Fruit fly (Drosophila melanogaster) whole organism, embryonic: ENCODE results near the gene CG13380.

ENCODE experiments used
- Asciz ChIP-seq: fragments of 200-800 bp; sonication (Bioruptor generic); optimal IDR thresholded peaks from 2 replicates; lab custom pipeline; 2017; ENCODE audit warnings: missing biosample characterization, mild to moderate bottlenecking, missing genetic modification characterization, missing genetic modification reagents
- CG12659 ChIP-seq: fragments of 200-800 bp; sonication (Bioruptor generic); optimal IDR thresholded peaks from 3 replicates; lab custom pipeline; 2017; ENCODE audit warnings: mild to moderate bottlenecking, missing biosample characterization, missing genetic modification reagents, missing genetic modification characterization
- CG13894 ChIP-seq: fragments of 200-800 bp; sonication (Bioruptor generic); optimal IDR thresholded peaks from 3 replicates; lab custom pipeline; 2018; ENCODE audit warnings: missing biosample characterization, mild to moderate bottlenecking, missing genetic modification characterization, moderate library complexity
- CG14014 ChIP-seq: fragments of 200-800 bp; sonication (Bioruptor generic); IDR thresholded peaks from 2 replicates; pipeline ENCODE4 v1.3.6; 2022; ENCODE audit warnings: missing biosample characterization, missing genetic modification characterization
- CG14441 ChIP-seq: fragments of 200-800 bp; sonication (Bioruptor generic); IDR thresholded peaks from 2 replicates; pipeline ENCODE4 v1.3.6; 2022; ENCODE audit warnings: missing biosample characterization, missing genetic modification characterization
- CG30020 ChIP-seq: fragments of 200-800 bp; optimal IDR thresholded peaks from 2 replicates; lab custom pipeline; 2019; ENCODE audit warnings: missing biosample characterization, mild to moderate bottlenecking, missing genetic modification characterization, moderate library complexity
- CG30431 ChIP-seq: fragments of 200-800 bp; sonication (Bioruptor generic); optimal IDR thresholded peaks from 2 replicates; lab custom pipeline; 2017; ENCODE audit warnings: missing biosample characterization, missing genetic modification characterization
- CG31388 ChIP-seq: fragments of 200-800 bp; sonication (Bioruptor generic); optimal IDR thresholded peaks from 2 replicates; lab custom pipeline; 2016; ENCODE audit warnings: missing biosample characterization, missing genetic modification characterization
- CG3407 ChIP-seq: fragments of 200-800 bp; sonication (Bioruptor generic); optimal IDR thresholded peaks from 2 replicates; lab custom pipeline; 2018; ENCODE audit warnings: missing biosample characterization, mild to moderate bottlenecking, missing genetic modification characterization
- CG4424 ChIP-seq: fragments of 200-800 bp; sonication (Bioruptor generic); optimal IDR thresholded peaks from 3 replicates; lab custom pipeline; 2016; ENCODE audit warnings: missing biosample characterization, missing genetic modification characterization
- CG5180 ChIP-seq: fragments of 200-800 bp; sonication (Bioruptor generic); optimal IDR thresholded peaks from 3 replicates; lab custom pipeline; 2017; ENCODE audit warnings: missing biosample characterization, missing genetic modification characterization, mild to moderate bottlenecking, moderate library complexity, missing genetic modification reagents
- CG5245 ChIP-seq: fragments of 200-800 bp; sonication (Bioruptor generic); optimal IDR thresholded peaks from 3 replicates; lab custom pipeline; 2016; ENCODE audit warnings: missing biosample characterization, missing genetic modification characterization
- CG6813 ChIP-seq: fragments of 200-800 bp; sonication (Bioruptor generic); optimal IDR thresholded peaks from 2 replicates; lab custom pipeline; 2017; ENCODE audit warnings: missing biosample characterization, missing genetic modification characterization, mild to moderate bottlenecking, moderate library complexity, missing genetic modification reagents
- CG7357 ChIP-seq: fragments of 200-800 bp; sonication (Bioruptor generic); IDR thresholded peaks from 3 replicates; pipeline ENCODE4 v1.3.6; 2022; ENCODE audit warnings: missing biosample characterization, missing genetic modification characterization
- CG7556 ChIP-seq: fragments of 200-800 bp; sonication (Bioruptor generic); optimal IDR thresholded peaks from 2 replicates; lab custom pipeline; 2017; ENCODE audit warnings: missing biosample characterization, mild to moderate bottlenecking, missing genetic modification characterization
- CG8765 ChIP-seq: fragments of 200-800 bp; sonication (Bioruptor generic); IDR thresholded peaks from 2 replicates; pipeline ENCODE4 v1.3.6; 2022; ENCODE audit warnings: missing biosample characterization, missing genetic modification characterization
- CG9876 ChIP-seq: fragments of 200-800 bp; sonication (Bioruptor generic); optimal IDR thresholded peaks from 2 replicates; lab custom pipeline; 2016; ENCODE audit warnings: missing biosample characterization, missing genetic modification characterization
- CHES-1-like ChIP-seq: fragments of 200-800 bp; sonication (Bioruptor generic); optimal IDR thresholded peaks from 2 replicates; lab custom pipeline; 2016; ENCODE audit warnings: missing biosample characterization, missing genetic modification characterization
- D ChIP-seq, 2 experiments: fragments of 200-800 bp in 1 of 2; fragments of >200 bp in 1 of 2; sonication (Bioruptor generic) in 1 of 2; optimal IDR thresholded peaks; 2 replicates in 1 of 2; 3 replicates in 1 of 2; lab custom pipeline; 2017; ENCODE audit warnings: mild to moderate bottlenecking in 1 of 2, missing biosample characterization in 1 of 2, missing genetic modification characterization in 1 of 2, missing genetic modification reagents in 1 of 2
- Dip2 ChIP-seq: fragments of 200-800 bp; sonication (Bioruptor generic); IDR thresholded peaks from 2 replicates; pipeline ENCODE4 v1.3.6; 2022; ENCODE audit warnings: missing biosample characterization, missing genetic modification characterization
- Doc2 ChIP-seq: fragments of 200-800 bp; sonication (Bioruptor generic); IDR thresholded peaks from 2 replicates; pipeline ENCODE4 v1.3.6; 2022; ENCODE audit warnings: missing biosample characterization, missing genetic modification characterization
- Fer2 ChIP-seq: fragments of 200-800 bp; sonication (Bioruptor generic); optimal IDR thresholded peaks from 2 replicates; lab custom pipeline; 2018; ENCODE audit warnings: missing biosample characterization, mild to moderate bottlenecking, missing genetic modification characterization, moderate library complexity
- Sox102F ChIP-seq: fragments of 200-800 bp; sonication (Bioruptor generic); optimal IDR thresholded peaks from 2 replicates; lab custom pipeline; 2018; ENCODE audit warnings: missing biosample characterization, mild to moderate bottlenecking, missing genetic modification characterization, moderate library complexity
- Sry-β ChIP-seq: fragments of 200-800 bp; sonication (Bioruptor generic); optimal IDR thresholded peaks from 2 replicates; lab custom pipeline; 2018; ENCODE audit warnings: missing biosample characterization, mild to moderate bottlenecking, missing genetic modification characterization, moderate library complexity
- TFAM ChIP-seq: fragments of 200-800 bp; sonication (Bioruptor generic); optimal IDR thresholded peaks from 2 replicates; lab custom pipeline; 2017; ENCODE audit warnings: missing biosample characterization, missing genetic modification characterization, inconsistent platforms
- Vsx1 ChIP-seq: fragments of 200-800 bp; sonication (Bioruptor generic); optimal IDR thresholded peaks from 2 replicates; lab custom pipeline; 2017; ENCODE audit warnings: missing biosample characterization, mild to moderate bottlenecking, missing genetic modification characterization, missing genetic modification reagents
- YL-1 ChIP-seq: fragments of 200-800 bp; sonication (Bioruptor generic); optimal IDR thresholded peaks from 3 replicates; lab custom pipeline; 2017; ENCODE audit warnings: missing biosample characterization, mild to moderate bottlenecking, missing genetic modification characterization
- bowl ChIP-seq: fragments of 200-800 bp; sonication (Bioruptor generic); IDR thresholded peaks from 2 replicates; pipeline ENCODE4 v1.3.6; 2022; ENCODE audit warnings: missing biosample characterization, missing genetic modification characterization
- crc ChIP-seq: fragments of 200-800 bp; sonication (Bioruptor generic); optimal IDR thresholded peaks from 2 replicates; lab custom pipeline; 2016; ENCODE audit warnings: missing biosample characterization, missing genetic modification characterization
- ems ChIP-seq: fragments of 200-800 bp; sonication (Bioruptor generic); optimal IDR thresholded peaks from 3 replicates; lab custom pipeline; 2016; ENCODE audit warnings: missing biosample characterization, missing genetic modification characterization
- eve ChIP-seq, 2 experiments: fragments of >200 bp; optimal IDR thresholded peaks; 2 replicates each; lab custom pipeline; 2017; ENCODE audit warnings: missing biosample characterization in 2 of 2, missing genetic modification characterization in 2 of 2
- fd102C ChIP-seq: fragments of 200-800 bp; sonication (Bioruptor generic); optimal IDR thresholded peaks from 2 replicates; lab custom pipeline; 2018; ENCODE audit warnings: missing biosample characterization, mild to moderate bottlenecking, missing genetic modification characterization, moderate library complexity
- fd96Cb ChIP-seq: fragments of 200-800 bp; sonication (Bioruptor generic); optimal IDR thresholded peaks from 2 replicates; lab custom pipeline; 2018; ENCODE audit warnings: missing biosample characterization, mild to moderate bottlenecking, missing genetic modification characterization, moderate library complexity
- lbe ChIP-seq: fragments of 200-800 bp; sonication (Bioruptor generic); optimal IDR thresholded peaks from 2 replicates; lab custom pipeline; 2016; ENCODE audit warnings: missing biosample characterization, mild to moderate bottlenecking, missing genetic modification characterization
- oc ChIP-seq: fragments of 200-800 bp; sonication (Bioruptor generic); optimal IDR thresholded peaks from 2 replicates; lab custom pipeline; 2018; ENCODE audit warnings: missing biosample characterization, mild to moderate bottlenecking, missing genetic modification characterization, moderate library complexity
- otp ChIP-seq: fragments of 200-800 bp; sonication (Bioruptor generic); IDR thresholded peaks from 3 replicates; pipeline ENCODE4, ENCODE4 v1.3.6; 2022; ENCODE audit warnings: missing biosample characterization, missing genetic modification characterization
- pan ChIP-seq, 4 experiments: fragments of >200 bp in 3 of 4; fragments of 200-800 bp in 1 of 4; sonication (Bioruptor generic) in 1 of 4; optimal IDR thresholded peaks in 3 of 4; IDR thresholded peaks in 1 of 4; 2 replicates each; pipeline versions ENCODE4 v1.3.6 to Lab custom; 2017 to 2022; ENCODE audit warnings: missing biosample characterization in 2 of 4, missing genetic modification characterization in 2 of 4, mixed read lengths in 1 of 4
- peb ChIP-seq: fragments of 200-800 bp; sonication (Bioruptor generic); IDR thresholded peaks from 2 replicates; pipeline ENCODE4 v1.3.6; 2022; ENCODE audit warnings: missing biosample characterization, missing genetic modification characterization
- pfk ChIP-seq: fragments of 200-800 bp; sonication (Bioruptor generic); optimal IDR thresholded peaks from 2 replicates; lab custom pipeline; 2018; ENCODE audit warnings: missing biosample characterization, mild to moderate bottlenecking, missing genetic modification characterization, moderate library complexity
- rib ChIP-seq: fragments of 200-800 bp; sonication (Bioruptor generic); IDR thresholded peaks from 2 replicates; pipeline ENCODE4 v1.3.6; 2022; ENCODE audit warnings: missing biosample characterization, missing genetic modification characterization
- shn ChIP-seq: fragments of 200-800 bp; sonication (Bioruptor generic); optimal IDR thresholded peaks from 3 replicates; lab custom pipeline; 2016; ENCODE audit warnings: missing biosample characterization, missing genetic modification characterization
- so ChIP-seq: fragments of 200-800 bp; sonication (Bioruptor generic); IDR thresholded peaks from 3 replicates; pipeline ENCODE4 v1.3.6; 2022; ENCODE audit warnings: missing biosample characterization, missing genetic modification characterization
- sob ChIP-seq: fragments of 200-800 bp; sonication (Bioruptor generic); IDR thresholded peaks from 2 replicates; pipeline ENCODE4 v1.3.6; 2022; ENCODE audit warnings: missing biosample characterization, missing genetic modification characterization
- sqz ChIP-seq: fragments of 200-800 bp; sonication (Bioruptor generic); optimal IDR thresholded peaks from 3 replicates; lab custom pipeline; 2018; ENCODE audit warnings: missing biosample characterization, mild to moderate bottlenecking, missing genetic modification characterization
- stwl ChIP-seq: fragments of 200-800 bp; sonication (Bioruptor generic); optimal IDR thresholded peaks from 3 replicates; lab custom pipeline; 2018; ENCODE audit warnings: missing biosample characterization, mild to moderate bottlenecking, missing genetic modification characterization, moderate library complexity
- sug ChIP-seq: fragments of 200-800 bp; optimal IDR thresholded peaks from 2 replicates; lab custom pipeline; 2019; ENCODE audit warnings: missing biosample characterization, mild to moderate bottlenecking, missing genetic modification characterization, moderate library complexity
- toy ChIP-seq: fragments of 200-800 bp; sonication (Bioruptor generic); IDR thresholded peaks from 2 replicates; pipeline ENCODE4 v1.3.6; 2022; ENCODE audit warnings: missing biosample characterization, missing genetic modification characterization
- unc-4 ChIP-seq: fragments of 200-800 bp; sonication (Bioruptor generic); IDR thresholded peaks from 2 replicates; pipeline ENCODE4 v1.3.6; 2022; ENCODE audit warnings: missing biosample characterization, missing genetic modification characterization; ENCODE audit not compliant: partially characterized antibody
- yki ChIP-seq: fragments of >200 bp; optimal IDR thresholded peaks from 3 replicates; lab custom pipeline; 2018
- zf30C ChIP-seq: fragments of 200-800 bp; sonication (Bioruptor generic); optimal IDR thresholded peaks from 3 replicates; lab custom pipeline; 2018; ENCODE audit warnings: missing biosample characterization, mild to moderate bottlenecking, missing genetic modification characterization

Gene CG13380

dm6 chr3L:18625786-18626185, 8.0 kb upstream of the CG13380 start, which contains the start of gene MYPT-75D (continued):
- TF ChIP-seq so (GFP tag; lab: Robert Waterston, UW): no peak
- no peak for TF ChIP-seq Sry-β
- no peak for TF ChIP-seq TFAM (GFP tag; lab: Kevin White, UChicago)
- TF ChIP-seq otp (GFP tag; lab: Robert Waterston, UW): peak; percentile 52; the same call in 2 of the 3 replicates
- TF ChIP-seq bowl (GFP tag; lab: Robert Waterston, UW): no peak
- TF ChIP-seq CG14441 (GFP tag; lab: Robert Waterston, UW): no peak
- no peak for TF ChIP-seq CG9876
- no peak for TF ChIP-seq CG14014
- no peak for TF ChIP-seq CG5180 (GFP tag; lab: Kevin White, UChicago)
- peak; percentile 14 for TF ChIP-seq ems (GFP tag; lab: Kevin White, UChicago)
- no peak for TF ChIP-seq Dip2
- peak; percentile 4 for TF ChIP-seq oc
- no peak for TF ChIP-seq pfk (GFP tag; lab: Kevin White, UChicago)
- no peak for TF ChIP-seq CG30431 (GFP tag; lab: Kevin White, UChicago)
- no peak for TF ChIP-seq Vsx1 (GFP tag; lab: Kevin White, UChicago)
- TF ChIP-seq peb: no peak
- TF ChIP-seq fd102C (GFP tag; lab: Kevin White, UChicago): peak; percentile 25
- TF ChIP-seq sqz (GFP tag; lab: Kevin White, UChicago): no peak
- 0 out of 2 replicates have a peak, but pooled peaks have one; percentile 33 for TF ChIP-seq sob (GFP tag; lab: Robert Waterston, UW)
- no peak for TF ChIP-seq CG4424 (GFP tag; lab: Kevin White, UChicago)
- TF ChIP-seq crc: no peak
- peak; percentile 45; the same call in 1 of the 2 replicates for TF ChIP-seq rib
- TF ChIP-seq Doc2 (GFP tag; lab: Robert Waterston, UW): no peak
- no peak for TF ChIP-seq CG8765
- peak; percentile 14 for TF ChIP-seq lbe (GFP tag; lab: Kevin White, UChicago)
- TF ChIP-seq CG13894 (tag; lab: Kevin White, UChicago): peak; percentile 65
- TF ChIP-seq eve (GFP tag; optimal IDR thresholded peaks at IDR 0.05; lab: Kevin White, UChicago): no peak
- TF ChIP-seq CG7556 (GFP tag; lab: Kevin White, UChicago): no peak
- TF ChIP-seq CG5245 (GFP tag; lab: Kevin White, UChicago): no peak
- no peak for TF ChIP-seq Fer2 (tag; lab: Kevin White, UChicago)
- TF ChIP-seq YL-1 (GFP tag; lab: Kevin White, UChicago): peak; percentile 28
- TF ChIP-seq Sox102F (GFP tag; lab: Kevin White, UChicago): no peak
- TF ChIP-seq CG12659 (GFP tag; lab: Kevin White, UChicago): peak; percentile 72
- TF ChIP-seq CG30020 (tag; lab: Kevin White, UChicago): peak; percentile 29
- no peak for TF ChIP-seq fd96Cb
- TF ChIP-seq CG7357 (GFP tag; lab: Robert Waterston, UW): no peak
- TF ChIP-seq stwl: peak; percentile 89
- TF ChIP-seq pan (optimal IDR thresholded peaks at IDR 0.05; lab: Kevin White, UChicago): no peak
- TF ChIP-seq pan (GFP tag; optimal IDR thresholded peaks at IDR 0.05 in 1 of 2, IDR thresholded peaks at IDR 0.05 in 1 of 2): peak in 1 of 2 experiments; percentile 12
- peak; percentile 41 for TF ChIP-seq sug
- TF ChIP-seq zf30C (GFP tag; lab: Kevin White, UChicago): peak; percentile 47
- TF ChIP-seq CG3407 (GFP tag; lab: Kevin White, UChicago): no peak
- TF ChIP-seq CG6813 (GFP tag; lab: Kevin White, UChicago): peak; percentile 27
- TF ChIP-seq shn (GFP tag; lab: Kevin White, UChicago): no peak
- TF ChIP-seq CHES-1-like (GFP tag; lab: Kevin White, UChicago): peak; percentile 62
- TF ChIP-seq CG31388 (GFP tag; lab: Kevin White, UChicago): no peak
- TF ChIP-seq D (optimal IDR thresholded peaks at IDR 0.05; lab: Kevin White, UChicago): no peak
- no peak for TF ChIP-seq D (GFP tag; optimal IDR thresholded peaks at IDR 0.05; lab: Kevin White, UChicago)
- peak; percentile 86 for TF ChIP-seq unc-4
- TF ChIP-seq toy (GFP tag; lab: Robert Waterston, UW): 0 out of 2 replicates have a peak, but pooled peaks have one; percentile 10
- TF ChIP-seq Asciz (GFP tag; lab: Kevin White, UChicago): no peak
- no peak for TF ChIP-seq yki (lab: Kevin White, UChicago)
